Worm (Caenorhabditis elegans) whole organism, late embryonic: ENCODE results near the gene str-205.

Experiments
- K02D7.2 ChIP-seq: sonication (generic microtip); optimal IDR thresholded peaks from 2 replicates; lab custom pipeline; 2017; ENCODE audit warnings: mild to moderate bottlenecking, missing genetic modification characterization, missing compliant biosample characterization
- ceh-14 ChIP-seq: sonication (generic microtip); optimal IDR thresholded peaks from 2 replicates; lab custom pipeline; 2016; ENCODE audit warnings: missing genotype, missing genetic modification characterization, missing compliant biosample characterization
- ceh-2 ChIP-seq: sonication (generic microtip); optimal IDR thresholded peaks from 2 replicates; lab custom pipeline; 2016; ENCODE audit warnings: missing genotype, missing genetic modification characterization, missing compliant biosample characterization
- ceh-30 ChIP-seq: fragments of 150-350 bp; optimal IDR thresholded peaks from 2 replicates; lab custom pipeline; 2014; ENCODE audit warnings: missing biosample characterization, missing genetic modification characterization
- ets-4 ChIP-seq: sonication (generic microtip); optimal IDR thresholded peaks from 2 replicates; lab custom pipeline; 2016; ENCODE audit warnings: missing genetic modification characterization, missing compliant biosample characterization
- nhr-11 ChIP-seq: fragments of 150-350 bp; optimal IDR thresholded peaks from 2 replicates; lab custom pipeline; 2014; ENCODE audit warnings: missing biosample characterization, missing genetic modification characterization
- odd-2 ChIP-seq: sonication (generic microtip); optimal IDR thresholded peaks from 2 replicates; lab custom pipeline; 2017; ENCODE audit warnings: antibody characterized with exemption, mild to moderate bottlenecking, missing genetic modification characterization, missing compliant biosample characterization
- pag-3 ChIP-seq: sonication (generic microtip); optimal IDR thresholded peaks from 2 replicates; lab custom pipeline; 2016; ENCODE audit warnings: missing compliant biosample characterization, missing genetic modification characterization, borderline replicate concordance
- pqm-1 ChIP-seq: sonication (generic microtip); optimal IDR thresholded peaks from 2 replicates; lab custom pipeline; 2016; ENCODE audit warnings: missing genetic modification characterization, missing compliant biosample characterization
- pros-1 ChIP-seq: fragments of 150-350 bp; optimal IDR thresholded peaks from 2 replicates; lab custom pipeline; 2014; ENCODE audit warnings: missing biosample characterization, missing genetic modification reagents, missing genetic modification characterization
- sdc-2 ChIP-seq: sonication (generic microtip); optimal IDR thresholded peaks from 2 replicates; lab custom pipeline; 2016; ENCODE audit warnings: missing genotype, missing genetic modification characterization, missing compliant biosample characterization
- tbx-2 ChIP-seq: sonication (generic microtip); optimal IDR thresholded peaks from 2 replicates; lab custom pipeline; 2016; ENCODE audit warnings: missing genetic modification characterization, missing compliant biosample characterization
- unc-55 ChIP-seq: sonication (generic microtip); optimal IDR thresholded peaks from 2 replicates; lab custom pipeline; 2017; ENCODE audit warnings: missing biosample characterization, missing genetic modification reagents, missing genetic modification characterization

DNA sequence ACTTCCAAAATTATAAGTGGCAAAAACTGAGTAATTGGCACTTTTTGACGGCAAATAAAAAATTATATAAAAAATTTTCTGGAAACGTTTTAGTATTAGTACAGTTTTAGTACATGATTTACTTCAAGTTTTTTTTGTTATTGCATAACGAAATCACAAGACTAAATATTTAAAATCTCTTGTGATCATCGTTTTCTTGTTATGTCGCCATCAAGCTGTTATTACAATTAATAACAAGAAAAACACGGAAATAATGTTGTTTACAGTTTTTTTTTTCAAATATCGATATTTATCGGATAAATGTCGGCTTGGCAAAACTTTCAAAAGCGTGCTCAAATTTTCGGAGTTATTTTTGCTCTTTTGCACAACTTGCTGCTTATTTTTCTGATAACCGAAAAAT lies 18.9 kb upstream of the str-205 start, which contains the start of gene str-209:
- no peak for TF ChIP-seq pros-1
- no peak for TF ChIP-seq ceh-14 (tag; lab: Kevin White, UChicago)
- no peak for TF ChIP-seq ceh-30 (tag; lab: Kevin White, UChicago)
- no peak for TF ChIP-seq sdc-2
- TF ChIP-seq pqm-1 (tag; lab: Kevin White, UChicago): no peak
- no peak for TF ChIP-seq ets-4 (tag; lab: Kevin White, UChicago)
- no peak for TF ChIP-seq tbx-2
- no peak for TF ChIP-seq odd-2 (tag; lab: Kevin White, UChicago)
- no peak for TF ChIP-seq ceh-2
- TF ChIP-seq unc-55 (GFP tag; lab: Kevin White, UChicago): no peak
- no peak for TF ChIP-seq nhr-11 (tag; lab: Kevin White, UChicago)
- no peak for TF ChIP-seq pag-3
- TF ChIP-seq K02D7.2 (tag; lab: Kevin White, UChicago): no peak
